Worm (Caenorhabditis elegans) whole organism, L2 larva: ENCODE data around the gene ZK686.5.

Experiments
- C34F6.9 ChIP-seq: fragments of 150-350 bp; optimal IDR thresholded peaks from 2 replicates; lab custom pipeline; 2014; ENCODE audit warnings: missing biosample characterization, missing genetic modification characterization
- F13H6.1 ChIP-seq: sonication (generic microtip); optimal IDR thresholded peaks from 2 replicates; lab custom pipeline; 2016; ENCODE audit warnings: missing genetic modification characterization, missing compliant biosample characterization
- R02D3.7 ChIP-seq: fragments of 150-350 bp; optimal IDR thresholded peaks from 2 replicates; lab custom pipeline; 2014; ENCODE audit warnings: missing biosample characterization, missing genetic modification characterization
- Y55F3AM.14 ChIP-seq: fragments of 200-800 bp; sonication (Bioruptor generic); optimal IDR thresholded peaks from 2 replicates; lab custom pipeline; 2018; ENCODE audit warnings: mild to moderate bottlenecking, missing genetic modification characterization, missing compliant biosample characterization
- ZK546.5 ChIP-seq: sonication (generic microtip); optimal IDR thresholded peaks from 2 replicates; lab custom pipeline; 2017; ENCODE audit warnings: missing biosample characterization, missing genetic modification characterization
- alr-1 ChIP-seq: fragments of 150-350 bp; optimal IDR thresholded peaks from 2 replicates; lab custom pipeline; 2014; ENCODE audit warnings: missing biosample characterization, missing genetic modification characterization
- aly-2 ChIP-seq: fragments of 150-350 bp; optimal IDR thresholded peaks from 2 replicates; lab custom pipeline; 2014; ENCODE audit warnings: missing biosample characterization, missing genetic modification characterization
- blmp-1 ChIP-seq: sonication (generic microtip); optimal IDR thresholded peaks from 2 replicates; lab custom pipeline; 2017; ENCODE audit warnings: missing genetic modification characterization, mild to moderate bottlenecking, missing compliant biosample characterization, antibody characterized with exemption, moderate library complexity; ENCODE audit not compliant: insufficient read depth
- ceh-16 ChIP-seq: fragments of 150-350 bp; optimal IDR thresholded peaks from 2 replicates; lab custom pipeline; 2014; ENCODE audit warnings: missing biosample characterization, missing genetic modification characterization
- ceh-82 ChIP-seq: fragments of 150-350 bp; optimal IDR thresholded peaks from 2 replicates; lab custom pipeline; 2014; ENCODE audit warnings: missing biosample characterization, missing genetic modification characterization
- crh-2 ChIP-seq: sonication (generic microtip); optimal IDR thresholded peaks from 2 replicates; lab custom pipeline; 2017; ENCODE audit warnings: missing biosample characterization, missing genetic modification characterization
- dmd-4 ChIP-seq: sonication (generic microtip); optimal IDR thresholded peaks from 2 replicates; lab custom pipeline; 2017; ENCODE audit warnings: missing biosample characterization, missing genetic modification characterization
- elt-1 ChIP-seq: fragments of 150-350 bp; optimal IDR thresholded peaks from 2 replicates; lab custom pipeline; 2014; ENCODE audit warnings: missing biosample characterization, missing genetic modification characterization
- elt-3 ChIP-seq: sonication (generic microtip); optimal IDR thresholded peaks from 2 replicates; lab custom pipeline; 2017; ENCODE audit warnings: missing biosample characterization, missing genetic modification characterization
- fos-1 ChIP-seq: fragments of 150-350 bp; optimal IDR thresholded peaks from 2 replicates; lab custom pipeline; 2014; ENCODE audit warnings: missing biosample characterization, missing genetic modification characterization
- gmeb-1 ChIP-seq: fragments of 150-350 bp; optimal IDR thresholded peaks from 2 replicates; lab custom pipeline; 2014; ENCODE audit warnings: missing biosample characterization, missing genetic modification characterization
- lin-11 ChIP-seq: fragments of 150-350 bp; sonication (generic microtip); optimal IDR thresholded peaks from 2 replicates; lab custom pipeline; 2014; ENCODE audit warnings: missing biosample characterization, missing genetic modification characterization, inconsistent platforms, mixed read lengths
- lin-13 ChIP-seq: fragments of 150-350 bp; optimal IDR thresholded peaks from 2 replicates; lab custom pipeline; 2014; ENCODE audit warnings: missing biosample characterization, missing genetic modification reagents, missing genetic modification characterization
- lin-39 ChIP-seq: fragments of 150-350 bp; optimal IDR thresholded peaks from 2 replicates; lab custom pipeline; 2014; ENCODE audit warnings: missing biosample characterization, missing genetic modification reagents, missing genetic modification characterization
- lsy-2 ChIP-seq, 2 experiments: fragments of 150-350 bp in 1 of 2; sonication (generic microtip) in 1 of 2; optimal IDR thresholded peaks; 2 replicates each; lab custom pipeline; 2014 to 2017; ENCODE audit warnings: missing biosample characterization in 2 of 2, missing genetic modification characterization in 2 of 2
- mab-5 ChIP-seq: fragments of 150-350 bp; optimal IDR thresholded peaks from 2 replicates; lab custom pipeline; 2014; ENCODE audit warnings: missing biosample characterization, missing genetic modification characterization
- mbf-1 ChIP-seq: sonication (generic microtip); optimal IDR thresholded peaks from 2 replicates; lab custom pipeline; 2017; ENCODE audit warnings: missing biosample characterization, missing genetic modification characterization
- mdl-1 ChIP-seq, 2 experiments: fragments of 150-350 bp in 1 of 2; sonication (generic microtip) in 1 of 2; optimal IDR thresholded peaks; 2 replicates each; lab custom pipeline; 2017; ENCODE audit warnings: missing biosample characterization in 2 of 2, missing genetic modification characterization in 2 of 2
- nhr-10 ChIP-seq: sonication (generic microtip); optimal IDR thresholded peaks from 2 replicates; lab custom pipeline; 2017; ENCODE audit warnings: missing biosample characterization, missing genetic modification characterization
- nhr-11 ChIP-seq: fragments of 150-350 bp; optimal IDR thresholded peaks from 2 replicates; lab custom pipeline; 2014; ENCODE audit warnings: missing biosample characterization, missing genetic modification characterization
- nhr-12 ChIP-seq: fragments of 150-350 bp; optimal IDR thresholded peaks from 2 replicates; lab custom pipeline; 2014; ENCODE audit warnings: missing biosample characterization, missing genetic modification characterization
- nhr-129 ChIP-seq: fragments of 150-350 bp; optimal IDR thresholded peaks from 2 replicates; lab custom pipeline; 2014; ENCODE audit warnings: missing biosample characterization, missing genetic modification characterization
- nhr-21 ChIP-seq: fragments of 150-350 bp; optimal IDR thresholded peaks from 2 replicates; lab custom pipeline; 2014; ENCODE audit warnings: missing biosample characterization, missing genetic modification characterization
- nhr-23 ChIP-seq: fragments of 150-350 bp; optimal IDR thresholded peaks from 2 replicates; lab custom pipeline; 2014; ENCODE audit warnings: missing biosample characterization, missing genetic modification reagents, missing genetic modification characterization
- nhr-237 ChIP-seq: fragments of 150-350 bp; optimal IDR thresholded peaks from 2 replicates; lab custom pipeline; 2014; ENCODE audit warnings: missing biosample characterization, missing genetic modification characterization
- nhr-25 ChIP-seq: fragments of 150-350 bp; sonication (generic microtip); optimal IDR thresholded peaks from 3 replicates; lab custom pipeline; 2014; ENCODE audit warnings: missing biosample characterization, missing genetic modification characterization
- sem-4 ChIP-seq: fragments of 150-350 bp; optimal IDR thresholded peaks from 2 replicates; lab custom pipeline; 2014; ENCODE audit warnings: missing biosample characterization, missing genetic modification reagents, missing genetic modification characterization
- skn-1 ChIP-seq: sonication (generic microtip); optimal IDR thresholded peaks from 2 replicates; lab custom pipeline; 2017; ENCODE audit warnings: missing biosample characterization, missing genetic modification characterization
- sma-3 ChIP-seq: sonication (generic microtip); optimal IDR thresholded peaks from 2 replicates; lab custom pipeline; 2016; ENCODE audit warnings: missing genetic modification reagents, missing genetic modification characterization, missing compliant biosample characterization
- sma-9 ChIP-seq, 2 experiments: fragments of 150-350 bp in 1 of 2; sonication (generic microtip) in 1 of 2; optimal IDR thresholded peaks; 2 replicates each; lab custom pipeline; 2014 to 2016; ENCODE audit warnings: missing genetic modification characterization in 2 of 2, mild to moderate bottlenecking in 1 of 2, missing biosample characterization in 1 of 2, missing compliant biosample characterization in 1 of 2, missing genetic modification reagents in 1 of 2, moderate library complexity in 1 of 2
- snpc-4 ChIP-seq: fragments of 150-350 bp; optimal IDR thresholded peaks from 2 replicates; lab custom pipeline; 2014; ENCODE audit warnings: missing biosample characterization, missing genetic modification characterization
- unc-39 ChIP-seq: fragments of 150-350 bp; optimal IDR thresholded peaks from 2 replicates; lab custom pipeline; 2014; ENCODE audit warnings: missing biosample characterization, missing genetic modification characterization
- unc-55 ChIP-seq: fragments of 150-350 bp; sonication (generic microtip); optimal IDR thresholded peaks from 3 replicates; lab custom pipeline; 2014; ENCODE audit warnings: missing biosample characterization, missing genetic modification reagents, missing genetic modification characterization
- unc-62 ChIP-seq: fragments of 150-350 bp; optimal IDR thresholded peaks from 2 replicates; lab custom pipeline; 2014; ENCODE audit warnings: missing biosample characterization, missing genetic modification reagents, missing genetic modification characterization
- zag-1 ChIP-seq: fragments of 150-350 bp; optimal IDR thresholded peaks from 2 replicates; lab custom pipeline; 2014; ENCODE audit warnings: missing biosample characterization, missing genetic modification characterization
- ztf-1 ChIP-seq: fragments of 200-800 bp; sonication (Bioruptor generic); conservative IDR thresholded peaks from 2 replicates; pipeline ENCODE4 v1.3.6; 2022; ENCODE audit warnings: missing genetic modification characterization, missing compliant biosample characterization
- ztf-4 ChIP-seq: fragments of 150-350 bp; optimal IDR thresholded peaks from 2 replicates; lab custom pipeline; 2014; ENCODE audit warnings: missing biosample characterization, missing genetic modification characterization

ZK686.5 gene

ce11 chrIII:7721513-7721912 lies 45.8 kb downstream of the ZK686.5 start:
- no peak for TF ChIP-seq aly-2
- no peak for TF ChIP-seq ZK546.5
- TF ChIP-seq blmp-1: no peak
- TF ChIP-seq lin-11: no peak
- TF ChIP-seq mab-5: no peak
- TF ChIP-seq nhr-12 (tag; lab: Kevin White, UChicago): no peak
- TF ChIP-seq R02D3.7 (tag; lab: Kevin White, UChicago): no peak
- TF ChIP-seq nhr-25 (tag; lab: Kevin White, UChicago): no peak
- no peak for TF ChIP-seq zag-1 (tag; lab: Kevin White, UChicago)
- no peak for TF ChIP-seq unc-62 (GFP tag; lab: Kevin White, UChicago)
- TF ChIP-seq sma-9 (GFP tag; optimal IDR thresholded peaks at IDR 0.05; lab: Kevin White, UChicago): no peak
- TF ChIP-seq sma-9 (tag; optimal IDR thresholded peaks at IDR 0.05; lab: Kevin White, UChicago): no peak
- no peak for TF ChIP-seq ceh-82
- no peak for TF ChIP-seq nhr-237 (tag; lab: Kevin White, UChicago)
- TF ChIP-seq crh-2: no peak
- TF ChIP-seq dmd-4 (tag; lab: Kevin White, UChicago): no peak
- no peak for TF ChIP-seq lin-13 (GFP tag; lab: Kevin White, UChicago)
- TF ChIP-seq nhr-11 (tag; lab: Kevin White, UChicago): no peak
- TF ChIP-seq nhr-10 (tag; lab: Kevin White, UChicago): no peak
- no peak for TF ChIP-seq skn-1 (tag; lab: Kevin White, UChicago)

- TF ChIP-seq ceh-82: no peak
- no peak for TF ChIP-seq elt-3 (tag; lab: Kevin White, UChicago)
- no peak for TF ChIP-seq snpc-4
- TF ChIP-seq unc-55 (GFP tag; lab: Kevin White, UChicago): peak; percentile 22
- TF ChIP-seq Y55F3AM.14 (GFP tag; lab: Kevin White, UChicago): no peak
- no peak for TF ChIP-seq sma-3
- TF ChIP-seq mab-5: no peak
- TF ChIP-seq nhr-11 (tag; lab: Kevin White, UChicago): no peak
- TF ChIP-seq nhr-21: no peak
- TF ChIP-seq sma-9 (GFP tag; optimal IDR thresholded peaks at IDR 0.05; lab: Kevin White, UChicago): peak; percentile 63
- TF ChIP-seq sma-9 (tag; optimal IDR thresholded peaks at IDR 0.05; lab: Kevin White, UChicago): no peak
- no peak for TF ChIP-seq nhr-23 (tag; lab: Kevin White, UChicago)
- peak; percentile 40 for TF ChIP-seq F13H6.1 (tag; lab: Kevin White, UChicago)
- TF ChIP-seq ztf-1 (GFP tag; lab: Robert Waterston, UW): no peak
- TF ChIP-seq nhr-25 (tag; lab: Kevin White, UChicago): no peak
- TF ChIP-seq C34F6.9: peak; percentile 87
- no peak for TF ChIP-seq alr-1
- TF ChIP-seq elt-1 (tag; lab: Kevin White, UChicago): no peak
- TF ChIP-seq gmeb-1: no peak
- TF ChIP-seq lin-11: no peak
- TF ChIP-seq mbf-1 (tag; lab: Kevin White, UChicago): no peak
- no peak for TF ChIP-seq ceh-16 (tag; lab: Kevin White, UChicago)
- TF ChIP-seq mdl-1 (tag; optimal IDR thresholded peaks at IDR 0.05; lab: Kevin White, UChicago): peak in 1 of 2 experiments; percentile 68
- no peak for TF ChIP-seq aly-2
- peak; percentile 26 for TF ChIP-seq sem-4 (tag; lab: Kevin White, UChicago)
- no peak for TF ChIP-seq unc-39
- no peak for TF ChIP-seq nhr-12 (tag; lab: Kevin White, UChicago)
- TF ChIP-seq lsy-2 (tag; optimal IDR thresholded peaks at IDR 0.05; lab: Kevin White, UChicago): peak in 1 of 2 experiments; percentile 77
- TF ChIP-seq lin-13 (GFP tag; lab: Kevin White, UChicago): peak; percentile 30
- TF ChIP-seq fos-1: no peak
- TF ChIP-seq zag-1 (tag; lab: Kevin White, UChicago): peak; percentile 67
- TF ChIP-seq ztf-4: peak; percentile 8
- TF ChIP-seq crh-2: peak; percentile 89
- peak; percentile 88 for TF ChIP-seq nhr-129 (tag; lab: Kevin White, UChicago)
- TF ChIP-seq lin-39 (tag; lab: Kevin White, UChicago): no peak
These were observed 46.5 kb downstream of the ZK686.5 start for ce11 chrIII:7720861-7721260.
